Worm (Caenorhabditis elegans): Measurements from ENCODE around the gene adt-1.

The adt-1 gene

ce11 chrX:12688632-12689031 lies 10.0 kb downstream of the adt-1 start:
- TF ChIP-seq tbp1 (GFP tag; optimal IDR thresholded peaks at IDR 0.05) (no peak), zfh-2 (GFP tag; conservative IDR thresholded peaks at IDR 0.05) (0 out of 2 replicates have a peak, but pooled peaks have one; percentile 10)

- TF ChIP-seq chd-7 (tag; optimal IDR thresholded peaks at IDR 0.05) (no peak), efl-1 (GFP tag; optimal IDR thresholded peaks at IDR 0.05) (no peak), nhr-120 (GFP tag; IDR thresholded peaks at IDR 0.05) (no peak), ztf-28 (GFP tag; IDR thresholded peaks at IDR 0.05) (no peak), K12H6.12 (tag; optimal IDR thresholded peaks at IDR 0.05) (no peak), lsl-1 (GFP tag; optimal IDR thresholded peaks at IDR 0.05) (no peak), zim-3 (tag; optimal IDR thresholded peaks at IDR 0.05) (no peak), aptf-3 (GFP tag; IDR thresholded peaks at IDR 0.05) (no peak), ceh-40 (GFP tag; IDR thresholded peaks at IDR 0.05) (no peak), B0019.2 (GFP tag; conservative IDR thresholded peaks at IDR 0.05) (no peak), sptf-2 (GFP tag; optimal IDR thresholded peaks at IDR 0.05) (no peak), Y67H2A.10 (GFP tag; conservative IDR thresholded peaks at IDR 0.05) (no peak), ets-4 (GFP tag; optimal IDR thresholded peaks at IDR 0.05) (no peak), bed-2 (GFP tag; IDR thresholded peaks at IDR 0.05) (no peak)
These were observed 11.2 kb downstream of the adt-1 start for ce11 chrX:12689869-12690268.

DNA sequence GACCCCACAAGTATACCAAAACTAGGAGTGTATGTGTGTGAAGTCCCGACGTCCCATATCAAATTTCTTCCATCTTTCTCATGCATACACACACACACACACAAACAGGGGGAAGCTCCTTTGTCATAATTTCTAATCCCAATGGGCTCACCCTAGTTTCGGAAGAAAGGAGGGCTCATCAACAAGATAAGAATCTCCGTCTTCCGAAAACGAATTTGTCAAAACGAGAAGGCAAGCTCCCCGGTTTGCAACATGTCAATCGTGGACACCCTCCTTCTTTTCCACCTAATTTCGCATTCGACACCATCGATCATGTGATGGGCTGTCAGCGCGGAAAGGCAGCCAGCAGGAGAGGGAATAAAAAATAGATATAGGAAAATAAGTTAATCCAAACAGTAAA lies 11.7 kb downstream of the adt-1 start:
- TF ChIP-seq lin-40 (tag; optimal IDR thresholded peaks at IDR 0.05) (peak; percentile 41), unc-62 (GFP tag; optimal IDR thresholded peaks at IDR 0.05) (peak; percentile 25), Y95B8A.8 (GFP tag; IDR thresholded peaks at IDR 0.05) (no peak), lin-35 (GFP tag; optimal IDR thresholded peaks at IDR 0.05) (peak in 1 of 3 experiments; percentile 30), ztf-6 (GFP tag; IDR thresholded peaks at IDR 0.05) (no peak), dox-1 (GFP tag; IDR thresholded peaks at IDR 0.05) (peak; percentile 52; the same call in 1 of the 2 replicates), attf-5 (GFP tag; optimal IDR thresholded peaks at IDR 0.05) (peak; percentile 5), nhr-90 (tag; optimal IDR thresholded peaks at IDR 0.05) (peak; percentile 39), mcd-1 (GFP tag; IDR thresholded peaks at IDR 0.05) (0 out of 2 replicates have a peak, but pooled peaks have one; percentile 11), ztf-22 (GFP tag; optimal IDR thresholded peaks at IDR 0.05) (peak; percentile 24), tlf-1 (GFP tag; optimal IDR thresholded peaks at IDR 0.05) (no peak), hmg-1.2 (GFP tag; IDR thresholded peaks at IDR 0.05) (no peak), nfyb-1 (GFP tag; IDR thresholded peaks at IDR 0.05) (peak; percentile 37; the same call in 1 of the 2 replicates), madf-10 (tag; optimal IDR thresholded peaks at IDR 0.05) (peak; percentile 8), let-607 (tag; optimal IDR thresholded peaks at IDR 0.05) (peak; percentile 21 to 45), cebp-1 (GFP tag; IDR thresholded peaks at IDR 0.05) (no peak), cebp-1 (tag; optimal IDR thresholded peaks at IDR 0.05) (peak; percentile 36), rec-8 (tag; optimal IDR thresholded peaks at IDR 0.05) (no peak), B0336.3 (GFP tag; IDR thresholded peaks at IDR 0.05) (peak; percentile 36; the same call in 1 of the 2 replicates), dpl-1 (GFP tag; optimal IDR thresholded peaks at IDR 0.05) (no peak), nhr-80 (tag; optimal IDR thresholded peaks at IDR 0.05) (peak; percentile 80), zfh-2 (GFP tag; conservative IDR thresholded peaks at IDR 0.05) (0 out of 2 replicates have a peak, but pooled peaks have one; percentile 17), tbp1 (GFP tag; optimal IDR thresholded peaks at IDR 0.05) (peak; percentile 21)
